Worm (Caenorhabditis elegans): ENCODE results near the gene D1005.5.

The D1005.5 gene

ce11 chrX:1454385-1454784, 18.4 kb downstream of the D1005.5 start (continued):
- TF ChIP-seq aha-1 (tag; optimal IDR thresholded peaks at IDR 0.05) (peak; percentile 30), isw-1 (GFP tag; IDR thresholded peaks at IDR 0.05) (peak; percentile 81), nhr-84 (tag; optimal IDR thresholded peaks at IDR 0.05) (no peak), nhr-85 (tag) (peak; percentile 98), nhr-28 (tag; optimal IDR thresholded peaks at IDR 0.05) (no peak), snpc-4 (tag; optimal IDR thresholded peaks at IDR 0.05) (peak; percentile 65), nhr-19 (GFP tag; conservative IDR thresholded peaks at IDR 0.05) (peak; percentile 82), elt-2 (tag; optimal IDR thresholded peaks at IDR 0.05) (peak; percentile 61), lir-3 (tag; optimal IDR thresholded peaks at IDR 0.05; ENCODE audit: poor library complexity) (no peak), unc-30 (tag; optimal IDR thresholded peaks at IDR 0.05) (no peak), grh-1 (GFP tag; IDR thresholded peaks at IDR 0.05) (peak; percentile 86), Y116A8C.19 (tag; optimal IDR thresholded peaks at IDR 0.05; ENCODE audit: borderline replicate concordance) (no peak), ztf-4 (tag; optimal IDR thresholded peaks at IDR 0.05) (peak; percentile 76), fkh-8 (tag; optimal IDR thresholded peaks at IDR 0.05) (peak; percentile 96), sup-37 (GFP tag; optimal IDR thresholded peaks at IDR 0.05) (peak; percentile 55), aly-2 (tag; optimal IDR thresholded peaks at IDR 0.05) (peak; percentile 46), unc-130 (tag; optimal IDR thresholded peaks at IDR 0.05) (no peak), ztf-11 (tag; optimal IDR thresholded peaks at IDR 0.05) (peak in 1 of 2 experiments; percentile 64), hlh-17 (GFP tag; optimal IDR thresholded peaks at IDR 0.05; ENCODE audit: borderline replicate concordance) (no peak), nhr-11 (tag; optimal IDR thresholded peaks at IDR 0.05) (peak; percentile 60), efl-3 (GFP tag; optimal IDR thresholded peaks at IDR 0.05) (no peak), nhr-76 (tag; optimal IDR thresholded peaks at IDR 0.05) (no peak), vab-15 (tag; optimal IDR thresholded peaks at IDR 0.05) (no peak), nhr-77 (tag; optimal IDR thresholded peaks at IDR 0.05) (peak; percentile 67), nhr-71 (tag; optimal IDR thresholded peaks at IDR 0.05) (peak; percentile 95), nhr-12 (tag; optimal IDR thresholded peaks at IDR 0.05) (no peak), mep-1 (tag; optimal IDR thresholded peaks at IDR 0.05) (peak; percentile 84), ces-1 (GFP tag; optimal IDR thresholded peaks at IDR 0.05) (no peak), ceh-8 (GFP tag; optimal IDR thresholded peaks at IDR 0.05) (peak; percentile 37), C34B4.2 (tag; optimal IDR thresholded peaks at IDR 0.05) (no peak), egl-27 (tag; optimal IDR thresholded peaks at IDR 0.05) (peak; percentile 55 to 81), snu-23 (GFP tag; optimal IDR thresholded peaks at IDR 0.05) (peak; percentile 94), hpl-2 (GFP tag; optimal IDR thresholded peaks at IDR 0.05) (peak; percentile 77), mab-9 (GFP tag; IDR thresholded peaks at IDR 0.05) (no peak; the same call in 1 of the 2 replicates), mef-2 (tag; optimal IDR thresholded peaks at IDR 0.05) (peak; percentile 70), nhr-90 (tag; optimal IDR thresholded peaks at IDR 0.05; ENCODE audit: poor library complexity) (peak; percentile 84), elt-3 (tag; optimal IDR thresholded peaks at IDR 0.05) (peak in 3 of 6 experiments; percentile 37 to 85 (median 60)), fkh-10 (GFP tag; optimal IDR thresholded peaks at IDR 0.05) (peak; percentile 67), nhr-47 (tag; optimal IDR thresholded peaks at IDR 0.05) (peak; percentile 90), swsn-7 (tag; optimal IDR thresholded peaks at IDR 0.05) (peak; percentile 87), lin-39 (tag; optimal IDR thresholded peaks at IDR 0.05) (peak; percentile 2), zag-1 (tag; optimal IDR thresholded peaks at IDR 0.05) (peak; percentile 17), ceh-82 (tag; optimal IDR thresholded peaks at IDR 0.05) (peak; percentile 91 to 94 (median 93)), unc-62 (GFP tag; optimal IDR thresholded peaks at IDR 0.05) (no peak), tlp-1 (tag; optimal IDR thresholded peaks at IDR 0.05) (no peak), C16A3.4 (tag; optimal IDR thresholded peaks at IDR 0.05) (peak; percentile 85), rnt-1 (tag; optimal IDR thresholded peaks at IDR 0.05) (peak; percentile 78), lin-35 (GFP tag; optimal IDR thresholded peaks at IDR 0.05) (peak; percentile 74 to 83), F16B12.6 (tag; optimal IDR thresholded peaks at IDR 0.05) (peak; percentile 51), ama-1 (optimal IDR thresholded peaks at IDR 0.05) (no peak), ets-5 (GFP tag; IDR thresholded peaks at IDR 0.05) (no peak), sptf-1 (tag; optimal IDR thresholded peaks at IDR 0.05) (no peak), nhr-20 (tag; optimal IDR thresholded peaks at IDR 0.05) (peak; percentile 93)
